Worm (Caenorhabditis elegans) whole organism, L4 larva: ENCODE measurements around the gene R12C12.10.

Experiments
- D1046.2 ChIP-seq: fragments of 200-800 bp; sonication (Bioruptor generic); IDR thresholded peaks from 2 replicates; pipeline ENCODE4 v1.3.6; 2022; ENCODE audit warnings: missing genetic modification characterization, missing compliant biosample characterization
- F10B5.3 ChIP-seq: sonication (generic microtip); optimal IDR thresholded peaks from 2 replicates; lab custom pipeline; 2016; ENCODE audit warnings: mild to moderate bottlenecking, missing genetic modification characterization, missing compliant biosample characterization
- F37D6.2 ChIP-seq: sonication (generic microtip); optimal IDR thresholded peaks from 2 replicates; lab custom pipeline; 2016; ENCODE audit warnings: mild to moderate bottlenecking, missing genetic modification characterization, missing compliant biosample characterization
- F44E2.7 ChIP-seq: fragments of 200-800 bp; sonication (Bioruptor generic); IDR thresholded peaks from 2 replicates; pipeline ENCODE4 v2.1.2; 2022; ENCODE audit warnings: missing genetic modification characterization, missing compliant biosample characterization
- T20F7.1 ChIP-seq: fragments of 200-800 bp; sonication (Bioruptor generic); optimal IDR thresholded peaks from 2 replicates; lab custom pipeline; 2018; ENCODE audit warnings: mild to moderate bottlenecking, missing genetic modification characterization, missing compliant biosample characterization
- Y75B8A.6 ChIP-seq: fragments of 200-800 bp; sonication (Bioruptor generic); IDR thresholded peaks from 2 replicates; pipeline ENCODE4 v1.3.6; 2022; ENCODE audit warnings: missing genetic modification reagents, missing genetic modification characterization, missing compliant biosample characterization
- aly-2 ChIP-seq: sonication (generic microtip); optimal IDR thresholded peaks from 2 replicates; lab custom pipeline; 2018; ENCODE audit warnings: missing biosample characterization, missing genetic modification characterization
- ama-1 ChIP-seq: fragments of 150-350 bp; optimal IDR thresholded peaks from 2 replicates; lab custom pipeline; 2014; ENCODE audit warnings: inconsistent platforms, mixed read lengths
- ceh-20 ChIP-seq: fragments of 200-800 bp; sonication (Bioruptor generic); IDR thresholded peaks from 2 replicates; pipeline ENCODE4 v1.3.6; 2022; ENCODE audit warnings: missing genetic modification reagents, missing genetic modification characterization, missing compliant biosample characterization
- ceh-28 ChIP-seq: fragments of 150-350 bp; optimal IDR thresholded peaks from 2 replicates; lab custom pipeline; 2014; ENCODE audit warnings: missing biosample characterization, missing genetic modification reagents, missing genetic modification characterization
- ceh-44 ChIP-seq: fragments of 200-800 bp; sonication (Bioruptor generic); IDR thresholded peaks from 2 replicates; pipeline ENCODE4 v1.3.6; 2022; ENCODE audit warnings: missing genetic modification reagents, missing genetic modification characterization, missing compliant biosample characterization
- ceh-82 ChIP-seq: sonication (generic microtip); optimal IDR thresholded peaks from 2 replicates; lab custom pipeline; 2017; ENCODE audit warnings: missing biosample characterization, missing genetic modification characterization
- ces-1 ChIP-seq: fragments of 150-350 bp; sonication (generic microtip); optimal IDR thresholded peaks from 4 replicates; lab custom pipeline; 2014; ENCODE audit warnings: missing biosample characterization, missing genetic modification reagents, missing genetic modification characterization
- daf-12 ChIP-seq: fragments of 150-350 bp; optimal IDR thresholded peaks from 2 replicates; lab custom pipeline; 2014; ENCODE audit warnings: missing biosample characterization, missing genetic modification reagents, missing genetic modification characterization
- daf-16 ChIP-seq, 3 experiments: sonication (generic microtip); optimal IDR thresholded peaks; 2 replicates each; lab custom pipeline; 2016 to 2017; ENCODE audit warnings: missing genetic modification characterization in 3 of 3, missing genetic modification reagents in 3 of 3, mild to moderate bottlenecking in 2 of 3, missing compliant biosample characterization in 2 of 3, missing biosample characterization in 1 of 3, moderate library complexity in 1 of 3
- dmd-6 ChIP-seq: fragments of 200-800 bp; sonication (Bioruptor generic); IDR thresholded peaks from 2 replicates; pipeline ENCODE4 v1.3.6; 2022; ENCODE audit warnings: missing genetic modification reagents, missing genetic modification characterization, missing compliant biosample characterization
- dmd-9 ChIP-seq: fragments of 200-800 bp; sonication (Bioruptor generic); IDR thresholded peaks from 2 replicates; pipeline ENCODE4 v1.3.6; 2022; ENCODE audit warnings: missing genetic modification reagents, missing genetic modification characterization, missing compliant biosample characterization
- dpl-1 ChIP-seq: fragments of 150-350 bp; optimal IDR thresholded peaks from 2 replicates; lab custom pipeline; 2014; ENCODE audit warnings: missing biosample characterization, missing genetic modification reagents, missing genetic modification characterization
- duxl-1 ChIP-seq: sonication (generic microtip); optimal IDR thresholded peaks from 2 replicates; lab custom pipeline; 2016; ENCODE audit warnings: mild to moderate bottlenecking, missing genetic modification characterization, moderate library complexity, missing compliant biosample characterization; ENCODE audit not compliant: poor library complexity
- dve-1 ChIP-seq: sonication (generic microtip); optimal IDR thresholded peaks from 2 replicates; lab custom pipeline; 2017; ENCODE audit warnings: antibody characterized with exemption, mild to moderate bottlenecking, missing genetic modification characterization, missing compliant biosample characterization; ENCODE audit not compliant: insufficient read depth
- fkh-10 ChIP-seq: fragments of 150-350 bp; optimal IDR thresholded peaks from 2 replicates; lab custom pipeline; 2014; ENCODE audit warnings: missing biosample characterization, missing genetic modification reagents, missing genetic modification characterization
- fos-1 ChIP-seq: fragments of 150-350 bp; optimal IDR thresholded peaks from 2 replicates; lab custom pipeline; 2014; ENCODE audit warnings: missing biosample characterization, missing genetic modification characterization
- hif-1 ChIP-seq, 2 experiments: sonication (generic microtip); optimal IDR thresholded peaks; 2 replicates each; lab custom pipeline; 2016 to 2017; ENCODE audit warnings: missing compliant biosample characterization in 2 of 2, missing genetic modification characterization in 2 of 2, missing genetic modification reagents in 2 of 2, missing genotype in 2 of 2, mild to moderate bottlenecking in 1 of 2
- hmg-1.1 ChIP-seq: fragments of 200-800 bp; sonication (Bioruptor generic); IDR thresholded peaks from 2 replicates; pipeline ENCODE4 v1.3.6; 2022; ENCODE audit warnings: missing genetic modification reagents, missing genetic modification characterization, missing compliant biosample characterization
- jun-1 ChIP-seq: fragments of 150-350 bp; optimal IDR thresholded peaks from 2 replicates; lab custom pipeline; 2014; ENCODE audit warnings: missing biosample characterization, missing genetic modification reagents, missing genetic modification characterization
- lin-29 ChIP-seq: fragments of 200-800 bp; sonication (Bioruptor generic); IDR thresholded peaks from 2 replicates; pipeline ENCODE4 v1.3.6; 2022; ENCODE audit warnings: missing genetic modification reagents, missing genetic modification characterization, missing compliant biosample characterization
- lir-3 ChIP-seq: sonication (generic microtip); optimal IDR thresholded peaks from 2 replicates; lab custom pipeline; 2016; ENCODE audit warnings: mild to moderate bottlenecking, missing genetic modification characterization, missing compliant biosample characterization
- mdl-1 ChIP-seq, 2 experiments: fragments of 150-350 bp in 1 of 2; sonication (generic microtip) in 1 of 2; optimal IDR thresholded peaks; 2 replicates each; lab custom pipeline; 2014 to 2017; ENCODE audit warnings: missing biosample characterization in 2 of 2, missing genetic modification characterization in 2 of 2
- mdt-29 ChIP-seq: fragments of 200-800 bp; sonication (Bioruptor generic); IDR thresholded peaks from 2 replicates; pipeline ENCODE4 v1.3.6; 2022; ENCODE audit warnings: missing genetic modification reagents, missing genetic modification characterization, missing compliant biosample characterization
- mep-1 ChIP-seq: fragments of 150-350 bp; sonication (generic microtip); optimal IDR thresholded peaks from 3 replicates; lab custom pipeline; 2014; ENCODE audit warnings: missing biosample characterization, missing genetic modification characterization
- mxl-3 ChIP-seq: fragments of 200-800 bp; sonication (Bioruptor generic); optimal IDR thresholded peaks from 2 replicates; lab custom pipeline; 2018; ENCODE audit warnings: mild to moderate bottlenecking, missing genetic modification characterization, missing compliant biosample characterization
- nhr-10 ChIP-seq: fragments of 150-350 bp; optimal IDR thresholded peaks from 2 replicates; lab custom pipeline; 2014; ENCODE audit warnings: missing biosample characterization, missing genetic modification characterization
- nhr-102 ChIP-seq: sonication (generic microtip); optimal IDR thresholded peaks from 2 replicates; lab custom pipeline; 2016; ENCODE audit warnings: mild to moderate bottlenecking, missing genetic modification characterization, moderate library complexity, missing compliant biosample characterization
- nhr-11 ChIP-seq: fragments of 150-350 bp; optimal IDR thresholded peaks from 2 replicates; lab custom pipeline; 2014; ENCODE audit warnings: missing biosample characterization, missing genetic modification characterization
- nhr-28 ChIP-seq: fragments of 150-350 bp; optimal IDR thresholded peaks from 2 replicates; lab custom pipeline; 2014; ENCODE audit warnings: missing biosample characterization, missing genetic modification characterization
- nhr-76 ChIP-seq: fragments of 150-350 bp; optimal IDR thresholded peaks from 2 replicates; lab custom pipeline; 2014; ENCODE audit warnings: missing biosample characterization, missing genetic modification characterization
- nhr-77 ChIP-seq: fragments of 150-350 bp; optimal IDR thresholded peaks from 2 replicates; lab custom pipeline; 2014; ENCODE audit warnings: missing biosample characterization, missing genetic modification characterization
- pha-4 ChIP-seq, 2 experiments: fragments of 150-350 bp in 1 of 2; fragments of 200-800 bp in 1 of 2; sonication (Bioruptor generic) in 1 of 2; IDR thresholded peaks in 1 of 2; optimal IDR thresholded peaks in 1 of 2; 2 replicates each; pipeline versions ENCODE4 v1.3.6 to Lab custom; 2014 to 2022; ENCODE audit warnings: missing genetic modification characterization in 2 of 2, missing genetic modification reagents in 2 of 2, missing biosample characterization in 1 of 2, missing compliant biosample characterization in 1 of 2
- skn-1 ChIP-seq: fragments of 150-350 bp; optimal IDR thresholded peaks from 2 replicates; lab custom pipeline; 2014; ENCODE audit warnings: missing biosample characterization, missing genetic modification characterization
- spr-1 ChIP-seq: sonication (generic microtip); optimal IDR thresholded peaks from 2 replicates; lab custom pipeline; 2016; ENCODE audit warnings: mild to moderate bottlenecking, missing genetic modification characterization, missing compliant biosample characterization
- unc-62 ChIP-seq, 3 experiments: fragments of 150-350 bp in 1 of 3; sonication (generic microtip); optimal IDR thresholded peaks in 2 of 3; peaks in 1 of 3; 1 replicate in 1 of 3; 2 replicates in 2 of 3; lab custom pipeline; 2014 to 2017; ENCODE audit warnings: missing biosample characterization in 3 of 3, missing genetic modification characterization in 3 of 3, missing genetic modification reagents in 3 of 3, missing genotype in 1 of 3
- zfp-2 ChIP-seq: sonication (generic microtip); optimal IDR thresholded peaks from 2 replicates; lab custom pipeline; 2016; ENCODE audit warnings: mild to moderate bottlenecking, missing genetic modification characterization, missing compliant biosample characterization
- zfp-3 ChIP-seq: fragments of 200-800 bp; sonication (Bioruptor generic); conservative IDR thresholded peaks from 2 replicates; pipeline ENCODE4 v1.3.6; 2022; ENCODE audit warnings: missing genetic modification reagents, missing genetic modification characterization, missing compliant biosample characterization

R12C12.10 gene

DNA sequence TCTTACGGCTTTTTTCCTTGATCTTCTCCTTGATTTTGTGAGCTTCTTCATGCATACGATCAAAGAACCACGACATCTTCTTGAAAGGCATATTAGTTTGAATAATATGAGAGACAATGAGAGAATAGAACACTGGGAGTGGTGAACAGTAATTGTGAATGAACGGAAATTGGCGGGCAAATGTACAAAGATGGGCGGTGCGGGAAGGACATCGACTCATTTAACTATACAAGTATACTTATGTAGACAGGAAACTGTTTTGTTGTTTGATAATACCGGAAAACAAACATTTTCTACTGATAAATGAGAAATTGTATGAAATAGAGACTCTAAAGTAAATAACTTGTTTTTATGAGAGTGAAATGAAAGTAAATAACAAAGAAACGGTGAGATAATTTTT lies 2.0 kb upstream of the R12C12.10 start, which contains the start of gene R12C12.5 (continued):
- no peak for TF ChIP-seq lir-3 (tag; lab: Kevin White, UChicago)
- no peak for TF ChIP-seq ceh-82

DNA sequence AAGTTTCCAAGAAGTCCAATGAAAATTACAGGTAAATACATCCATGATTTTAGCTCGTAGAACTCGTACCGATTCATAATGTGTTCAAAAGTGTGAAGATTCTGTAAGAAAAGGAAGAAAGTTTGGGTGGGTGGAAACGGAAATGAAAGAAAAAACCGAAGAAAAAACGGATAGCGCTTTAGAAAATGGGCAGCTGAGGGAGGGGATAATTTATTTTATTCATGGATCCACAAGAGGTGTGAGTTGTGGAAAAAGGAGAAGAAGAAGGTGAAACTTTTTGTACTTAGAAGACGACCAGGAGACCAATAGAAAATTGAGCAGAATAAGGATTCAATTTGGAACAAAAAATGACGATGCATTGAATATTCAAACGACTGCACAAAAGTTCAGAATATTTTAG lies 12.0 kb downstream of the R12C12.10 start, which contains the start of gene frpr-16:
Gene frpr-16, minus strand, starts transcription at position 101 of the 400 bp plus-strand sequence.
- TF ChIP-seq unc-62 (GFP tag; optimal IDR thresholded peaks at IDR 0.05 in 1 of 2; lab: Kevin White, UChicago): no peak
- TF ChIP-seq unc-62 (tag; optimal IDR thresholded peaks at IDR 0.05; lab: Kevin White, UChicago): no peak
- TF ChIP-seq Y75B8A.6: no peak
- no peak for TF ChIP-seq fos-1 (tag; lab: Kevin White, UChicago)
- no peak for TF ChIP-seq F37D6.2 (tag; lab: Kevin White, UChicago)
- TF ChIP-seq T20F7.1 (GFP tag; lab: Kevin White, UChicago): no peak
- no peak for TF ChIP-seq hif-1 (tag; optimal IDR thresholded peaks at IDR 0.05; lab: Kevin White, UChicago)
- no peak for TF ChIP-seq jun-1 (tag; lab: Kevin White, UChicago)
- TF ChIP-seq spr-1 (tag; lab: Kevin White, UChicago): no peak
- TF ChIP-seq ama-1 (lab: Kevin White, UChicago): no peak
- no peak for TF ChIP-seq mep-1 (tag; lab: Kevin White, UChicago)
- TF ChIP-seq zfp-3 (GFP tag; lab: Robert Waterston, UW): no peak
- TF ChIP-seq mdt-29 (GFP tag; lab: Robert Waterston, UW): no peak
- TF ChIP-seq dmd-6 (GFP tag; lab: Robert Waterston, UW): no peak
- TF ChIP-seq nhr-102 (tag; lab: Kevin White, UChicago): no peak
- no peak for TF ChIP-seq ceh-44 (GFP tag; lab: Robert Waterston, UW)
- TF ChIP-seq hmg-1.1: no peak
- no peak for TF ChIP-seq F10B5.3
- TF ChIP-seq fkh-10 (GFP tag; lab: Kevin White, UChicago): no peak
- TF ChIP-seq nhr-10: no peak
- no peak for TF ChIP-seq mxl-3 (GFP tag; lab: Kevin White, UChicago)
- TF ChIP-seq, all 104 proteins: peak for 0

DNA sequence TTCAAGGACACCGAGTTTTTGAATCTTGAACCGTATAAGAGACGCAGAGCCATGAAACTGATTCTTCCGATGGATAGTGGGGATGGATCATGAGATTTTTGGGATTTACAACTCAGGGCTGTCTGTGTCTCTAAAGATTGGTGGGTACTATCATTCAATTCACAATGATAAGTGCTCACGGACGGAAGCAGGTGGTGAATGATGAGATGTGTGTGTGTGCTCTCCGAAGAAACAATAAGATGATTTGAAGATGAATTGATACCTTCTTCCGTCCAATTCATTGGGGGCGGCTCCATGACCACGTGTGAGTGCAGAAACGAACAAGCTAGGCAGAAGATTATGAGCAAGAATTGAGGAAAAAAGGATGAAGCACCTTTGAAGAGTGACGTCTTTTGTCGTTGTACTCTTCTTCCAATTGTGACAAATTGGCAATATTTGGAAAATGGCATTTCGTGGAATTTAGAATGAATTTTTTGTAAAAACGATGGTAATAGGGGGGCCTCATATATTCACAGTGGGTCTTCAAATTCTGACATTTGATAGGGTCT lies 14.4 kb downstream of the R12C12.10 start:
- TF ChIP-seq dmd-9 (GFP tag; lab: Robert Waterston, UW) (no peak), ama-1 (lab: Kevin White, UChicago) (no peak), dve-1 (no peak), pha-4 (GFP tag; IDR thresholded peaks at IDR 0.05; lab: Robert Waterston, UW) (no peak), pha-4 (tag; optimal IDR thresholded peaks at IDR 0.05; lab: Kevin White, UChicago) (no peak), daf-12 (tag; lab: Kevin White, UChicago) (no peak), mxl-3 (GFP tag; lab: Kevin White, UChicago) (peak; percentile 67), nhr-28 (tag; lab: Kevin White, UChicago) (no peak), nhr-11 (tag; lab: Kevin White, UChicago) (peak; percentile 71), ceh-82 (no peak), hmg-1.1 (no peak), duxl-1 (tag; lab: Kevin White, UChicago) (no peak), lin-29 (no peak), T20F7.1 (GFP tag; lab: Kevin White, UChicago) (no peak), D1046.2 (GFP tag; lab: Robert Waterston, UW) (no peak), mdt-29 (GFP tag; lab: Robert Waterston, UW) (no peak), mdl-1 (tag; optimal IDR thresholded peaks at IDR 0.05; lab: Kevin White, UChicago) (no peak), dmd-6 (GFP tag; lab: Robert Waterston, UW) (no peak)

DNA sequence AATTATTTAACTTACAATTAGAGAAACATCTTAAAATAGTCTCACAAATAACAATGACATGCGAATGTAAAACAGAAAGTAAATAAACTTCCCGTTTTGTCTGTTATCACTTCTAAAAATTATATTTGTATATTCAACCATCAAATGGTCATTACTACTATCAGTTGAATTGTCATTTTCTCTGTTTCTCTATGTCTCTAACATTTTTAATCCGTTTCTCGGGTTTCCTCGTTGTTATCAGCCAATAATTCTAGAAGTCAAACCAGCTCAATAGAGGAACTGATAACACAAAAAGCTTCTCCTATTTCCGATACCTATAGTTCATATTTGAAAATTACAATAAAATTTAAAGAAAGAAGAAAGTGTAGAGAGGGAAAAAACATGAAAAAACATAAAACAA lies 16.4 kb downstream of the R12C12.10 start:
- TF ChIP-seq dve-1 (peak; percentile 99), skn-1 (no peak), nhr-77 (tag; lab: Kevin White, UChicago) (peak; percentile 88), ama-1 (lab: Kevin White, UChicago) (no peak), dpl-1 (GFP tag; lab: Kevin White, UChicago) (no peak), Y75B8A.6 (no peak), mxl-3 (GFP tag; lab: Kevin White, UChicago) (no peak), mep-1 (tag; lab: Kevin White, UChicago) (peak; percentile 44), zfp-2 (no peak), hif-1 (tag; optimal IDR thresholded peaks at IDR 0.05; lab: Kevin White, UChicago) (peak in 1 of 2 experiments; percentile 10), ces-1 (GFP tag; lab: Kevin White, UChicago) (no peak), nhr-28 (tag; lab: Kevin White, UChicago) (peak; percentile 94), ceh-20 (GFP tag; lab: Robert Waterston, UW) (no peak), aly-2 (no peak), daf-16 (GFP tag; optimal IDR thresholded peaks at IDR 0.05; lab: Kevin White, UChicago) (peak in 1 of 2 experiments; percentile 82), daf-16 (tag; optimal IDR thresholded peaks at IDR 0.05; lab: Kevin White, UChicago) (peak; percentile 98), nhr-76 (tag; lab: Kevin White, UChicago) (no peak), ceh-44 (GFP tag; lab: Robert Waterston, UW) (no peak), ceh-28 (no peak), lir-3 (tag; lab: Kevin White, UChicago) (no peak), F44E2.7 (GFP tag; lab: Robert Waterston, UW) (no peak)
